Fruit fly (Drosophila melanogaster) whole organism, prepupa: ENCODE results near the gene CG42590.

ENCODE experiments used
- Blimp-1 ChIP-seq: fragments of 200-800 bp; sonication (Bioruptor generic); optimal IDR thresholded peaks from 3 replicates; lab custom pipeline; 2017; ENCODE audit warnings: missing biosample characterization, missing genetic modification characterization, mild to moderate bottlenecking, moderate library complexity, missing genetic modification reagents
- CG10631 ChIP-seq: fragments of 200-800 bp; sonication (Bioruptor generic); optimal IDR thresholded peaks from 2 replicates; lab custom pipeline; 2016; ENCODE audit warnings: missing biosample characterization, missing genetic modification characterization
- CG10669 ChIP-seq: fragments of 200-800 bp; sonication (Bioruptor generic); optimal IDR thresholded peaks from 3 replicates; lab custom pipeline; 2018; ENCODE audit warnings: missing biosample characterization, mild to moderate bottlenecking, missing genetic modification characterization, moderate library complexity
- CG11294 ChIP-seq: fragments of 200-800 bp; sonication (Bioruptor generic); IDR thresholded peaks from 2 replicates; pipeline ENCODE4 v1.3.6; 2022; ENCODE audit warnings: missing biosample characterization, missing genetic modification characterization
- CG11762 ChIP-seq: fragments of 200-800 bp; sonication (Bioruptor generic); optimal IDR thresholded peaks from 3 replicates; lab custom pipeline; 2016; ENCODE audit warnings: missing biosample characterization, missing genetic modification characterization; ENCODE audit not compliant: insufficient read depth
- CG11902 ChIP-seq: fragments of 200-800 bp; sonication (Bioruptor generic); optimal IDR thresholded peaks from 3 replicates; lab custom pipeline; 2016; ENCODE audit warnings: missing biosample characterization, missing genetic modification characterization
- CG15336 ChIP-seq: fragments of 200-800 bp; sonication (Bioruptor generic); IDR thresholded peaks from 2 replicates; pipeline ENCODE4 v1.3.6; 2022; ENCODE audit warnings: missing biosample characterization, missing genetic modification characterization
- CG1621 ChIP-seq: fragments of 200-800 bp; sonication (Bioruptor generic); optimal IDR thresholded peaks from 3 replicates; lab custom pipeline; 2018; ENCODE audit warnings: missing biosample characterization, mild to moderate bottlenecking, missing genetic modification characterization
- CG16779 ChIP-seq: fragments of 200-800 bp; sonication (Bioruptor generic); optimal IDR thresholded peaks from 3 replicates; lab custom pipeline; 2017; ENCODE audit warnings: missing biosample characterization, mild to moderate bottlenecking, missing genetic modification characterization
- CG32006 ChIP-seq: fragments of 200-800 bp; sonication (Bioruptor generic); optimal IDR thresholded peaks from 3 replicates; lab custom pipeline; 2017; ENCODE audit warnings: missing biosample characterization, mild to moderate bottlenecking, missing genetic modification characterization
- CG34406 ChIP-seq: fragments of 200-800 bp; sonication (Bioruptor generic); optimal IDR thresholded peaks from 3 replicates; lab custom pipeline; 2016; ENCODE audit warnings: missing biosample characterization, missing genetic modification characterization
- CG3919 ChIP-seq: fragments of 200-800 bp; sonication (Bioruptor generic); optimal IDR thresholded peaks from 3 replicates; lab custom pipeline; 2016; ENCODE audit warnings: missing biosample characterization, missing genetic modification characterization
- CG4318 ChIP-seq: fragments of 200-800 bp; sonication (Bioruptor generic); optimal IDR thresholded peaks from 3 replicates; lab custom pipeline; 2017; ENCODE audit warnings: missing biosample characterization, mild to moderate bottlenecking, missing genetic modification characterization
- CG6276 ChIP-seq: fragments of 200-800 bp; sonication (Bioruptor generic); optimal IDR thresholded peaks from 2 replicates; lab custom pipeline; 2017; ENCODE audit warnings: missing biosample characterization, mild to moderate bottlenecking, missing genetic modification characterization
- CG6792 ChIP-seq: fragments of 200-800 bp; sonication (Bioruptor generic); optimal IDR thresholded peaks from 3 replicates; lab custom pipeline; 2016; ENCODE audit warnings: missing biosample characterization, missing genetic modification characterization
- CG6854 ChIP-seq: fragments of 200-800 bp; sonication (Bioruptor generic); optimal IDR thresholded peaks from 2 replicates; lab custom pipeline; 2017; ENCODE audit warnings: missing biosample characterization, mild to moderate bottlenecking, missing genetic modification characterization
- CG7368 ChIP-seq: fragments of 200-800 bp; sonication (Bioruptor generic); optimal IDR thresholded peaks from 3 replicates; lab custom pipeline; 2016; ENCODE audit warnings: missing biosample characterization, missing genetic modification characterization
- CG8119 ChIP-seq: fragments of 200-800 bp; sonication (Bioruptor generic); IDR thresholded peaks from 3 replicates; pipeline ENCODE4 v1.3.6; 2022; ENCODE audit warnings: missing biosample characterization, missing genetic modification characterization
- CG9139 ChIP-seq: fragments of 200-800 bp; sonication (Bioruptor generic); optimal IDR thresholded peaks from 3 replicates; lab custom pipeline; 2017; ENCODE audit warnings: missing biosample characterization, mild to moderate bottlenecking, missing genetic modification characterization
- Eip75B ChIP-seq: fragments of 200-800 bp; sonication (Bioruptor generic); optimal IDR thresholded peaks from 3 replicates; lab custom pipeline; 2016; ENCODE audit warnings: missing biosample characterization, missing genetic modification characterization
- Eip78C ChIP-seq: fragments of 200-800 bp; sonication (Bioruptor generic); peaks from one replicate; lab custom pipeline; 2016; ENCODE audit warnings: missing biosample characterization, missing genetic modification characterization
- Eip93F ChIP-seq: fragments of 200-800 bp; sonication (Bioruptor generic); optimal IDR thresholded peaks from 2 replicates; lab custom pipeline; 2016; ENCODE audit warnings: missing biosample characterization, mild to moderate bottlenecking, missing genetic modification characterization
- Ets21C ChIP-seq: fragments of 200-800 bp; sonication (Bioruptor generic); optimal IDR thresholded peaks from 3 replicates; lab custom pipeline; 2016; ENCODE audit warnings: missing biosample characterization, missing genetic modification characterization
- Ets96B ChIP-seq: fragments of 200-800 bp; optimal IDR thresholded peaks from 2 replicates; lab custom pipeline; 2019; ENCODE audit warnings: missing biosample characterization, mild to moderate bottlenecking, missing genetic modification characterization, moderate library complexity
- Gug ChIP-seq: fragments of 200-800 bp; sonication (Bioruptor generic); IDR thresholded peaks from 2 replicates; pipeline ENCODE4 v1.3.6; 2022; ENCODE audit warnings: missing biosample characterization, missing genetic modification characterization
- Hr38 ChIP-seq: sonication (Bioruptor generic); optimal IDR thresholded peaks from 2 replicates; lab custom pipeline; 2016; ENCODE audit warnings: missing biosample characterization, missing genetic modification characterization
- Hr39 ChIP-seq: fragments of 200-800 bp; sonication (Bioruptor generic); optimal IDR thresholded peaks from 2 replicates; lab custom pipeline; 2016; ENCODE audit warnings: missing biosample characterization, missing genetic modification characterization
- Hr4 ChIP-seq: fragments of 200-800 bp; sonication (Bioruptor generic); optimal IDR thresholded peaks from 3 replicates; lab custom pipeline; 2016; ENCODE audit warnings: missing biosample characterization, missing genetic modification characterization
- Lpt ChIP-seq: fragments of 200-800 bp; sonication (Bioruptor generic); optimal IDR thresholded peaks from 3 replicates; lab custom pipeline; 2016; ENCODE audit warnings: missing biosample characterization, missing genetic modification characterization
- OdsH ChIP-seq: fragments of 200-800 bp; sonication (Bioruptor generic); optimal IDR thresholded peaks from 3 replicates; lab custom pipeline; 2016; ENCODE audit warnings: missing biosample characterization, missing genetic modification characterization
- Sox102F ChIP-seq: fragments of 200-800 bp; sonication (Bioruptor generic); optimal IDR thresholded peaks from 2 replicates; lab custom pipeline; 2016; ENCODE audit warnings: missing biosample characterization, mild to moderate bottlenecking, missing genetic modification characterization
- Sox14 ChIP-seq: fragments of 200-800 bp; sonication (Bioruptor generic); optimal IDR thresholded peaks from 3 replicates; lab custom pipeline; 2016; ENCODE audit warnings: missing biosample characterization, missing genetic modification characterization
- achi ChIP-seq: fragments of 200-800 bp; sonication (Bioruptor generic); optimal IDR thresholded peaks from 3 replicates; lab custom pipeline; 2016; ENCODE audit warnings: missing biosample characterization, missing genetic modification characterization
- cyc ChIP-seq: fragments of 200-800 bp; sonication (Bioruptor generic); optimal IDR thresholded peaks from 3 replicates; lab custom pipeline; 2016; ENCODE audit warnings: missing biosample characterization, missing genetic modification characterization
- dsx ChIP-seq: fragments of 200-800 bp; optimal IDR thresholded peaks from 3 replicates; lab custom pipeline; 2019; ENCODE audit warnings: missing biosample characterization, mild to moderate bottlenecking, missing genetic modification characterization, moderate library complexity; ENCODE audit not compliant: poor library complexity, severe bottlenecking
- eg ChIP-seq: fragments of 200-800 bp; sonication (Bioruptor generic); IDR thresholded peaks from 3 replicates; pipeline ENCODE4 v1.3.6; 2022; ENCODE audit warnings: missing biosample characterization, missing genetic modification characterization
- esn ChIP-seq: fragments of 200-800 bp; sonication (Bioruptor generic); optimal IDR thresholded peaks from 2 replicates; lab custom pipeline; 2016; ENCODE audit warnings: missing biosample characterization, mild to moderate bottlenecking, missing genetic modification characterization, moderate library complexity
- fd85E ChIP-seq: fragments of 200-800 bp; sonication (Bioruptor generic); optimal IDR thresholded peaks from 3 replicates; lab custom pipeline; 2016; ENCODE audit warnings: missing biosample characterization, missing genetic modification characterization
- pdm3 ChIP-seq: fragments of 200-800 bp; sonication (Bioruptor generic); optimal IDR thresholded peaks from 3 replicates; lab custom pipeline; 2016; ENCODE audit warnings: missing biosample characterization, missing genetic modification characterization
- salr ChIP-seq, 2 experiments: fragments of 200-800 bp; sonication (Bioruptor generic); optimal IDR thresholded peaks; 3 replicates each; lab custom pipeline; 2016 to 2018; ENCODE audit warnings: missing biosample characterization in 2 of 2, missing genetic modification characterization in 2 of 2, mild to moderate bottlenecking in 1 of 2
- spab ChIP-seq: fragments of 200-800 bp; sonication (Bioruptor generic); optimal IDR thresholded peaks from 2 replicates; lab custom pipeline; 2017; ENCODE audit warnings: missing biosample characterization, mild to moderate bottlenecking, missing genetic modification characterization, missing genetic modification reagents
- ss ChIP-seq, 2 experiments: fragments of 200-800 bp; sonication (Bioruptor generic); optimal IDR thresholded peaks; 2 replicates in 1 of 2; 3 replicates in 1 of 2; lab custom pipeline; 2017 to 2018; ENCODE audit warnings: mild to moderate bottlenecking in 2 of 2, missing biosample characterization in 2 of 2, missing genetic modification characterization in 2 of 2, moderate library complexity in 1 of 2
- svp ChIP-seq: fragments of 200-800 bp; sonication (Bioruptor generic); peaks from one replicate; lab custom pipeline; 2016; ENCODE audit warnings: missing biosample characterization, missing genetic modification characterization
- topi ChIP-seq: fragments of 200-800 bp; sonication (Bioruptor generic); optimal IDR thresholded peaks from 3 replicates; lab custom pipeline; 2016; ENCODE audit warnings: missing biosample characterization, missing genetic modification characterization

The CG42590 gene

DNA sequence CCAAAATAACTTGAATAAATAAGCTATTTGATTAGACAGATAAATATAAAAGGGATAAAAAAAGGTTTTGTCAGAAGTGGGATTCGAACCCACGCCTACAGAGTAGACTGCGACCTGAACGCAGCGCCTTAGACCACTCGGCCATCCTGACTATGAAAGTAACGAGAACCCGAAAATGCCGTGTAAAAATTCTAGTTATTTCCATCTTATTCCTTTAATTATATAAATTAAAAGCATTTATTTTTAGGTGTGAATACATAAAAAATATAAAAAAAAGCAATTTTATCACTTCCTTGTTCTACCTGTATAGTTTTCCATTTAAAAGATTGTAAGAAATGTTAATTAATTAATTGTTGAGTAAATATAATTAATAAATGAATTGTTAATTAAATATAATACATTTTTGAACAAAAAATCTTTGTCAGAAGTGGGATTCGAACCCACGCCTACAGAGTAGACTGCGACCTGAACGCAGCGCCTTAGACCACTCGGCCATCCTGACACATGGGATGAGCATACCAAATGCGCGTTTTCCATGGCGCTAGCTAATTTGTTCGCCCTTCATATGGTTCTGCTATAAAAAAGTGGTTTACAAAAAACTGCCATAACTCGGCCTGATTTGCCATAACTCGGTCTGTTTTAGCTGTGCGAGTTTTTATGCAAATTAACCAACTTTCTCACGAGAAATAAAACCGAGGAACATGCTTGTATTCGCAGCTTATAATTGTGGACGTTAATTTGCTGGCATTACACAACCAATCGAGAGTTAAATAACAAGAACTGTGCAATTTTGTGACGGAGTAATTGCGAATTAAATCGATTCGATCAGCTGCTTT lies 3.3 kb downstream of the CG42590 start (continued):
- TF ChIP-seq CG4318 (no peak), CG3919 (GFP tag; lab: Kevin White, UChicago) (no peak), topi (GFP tag; lab: Kevin White, UChicago) (no peak), Blimp-1 (peak; percentile 35), CG15336 (GFP tag; lab: Robert Waterston, UW) (peak; percentile 33; the same call in 1 of the 2 replicates), dsx (GFP tag; lab: Kevin White, UChicago) (peak; percentile 26), CG8119 (no peak; the same call in 2 of the 3 replicates), Hr39 (no peak), Sox14 (no peak), Ets96B (tag; lab: Kevin White, UChicago) (peak; percentile 0), spab (GFP tag; lab: Kevin White, UChicago) (no peak), CG6854 (GFP tag; lab: Kevin White, UChicago) (peak; percentile 12), CG10631 (GFP tag; lab: Kevin White, UChicago) (no peak), CG7368 (GFP tag; lab: Kevin White, UChicago) (no peak), CG11762 (no peak), Eip75B (GFP tag; lab: Kevin White, UChicago) (no peak), CG34406 (GFP tag; lab: Kevin White, UChicago) (no peak), Lpt (GFP tag; lab: Kevin White, UChicago) (no peak), Ets21C (GFP tag; lab: Kevin White, UChicago) (no peak), OdsH (GFP tag; lab: Kevin White, UChicago) (no peak), CG32006 (GFP tag; lab: Kevin White, UChicago) (no peak), pdm3 (no peak), achi (GFP tag; lab: Kevin White, UChicago) (no peak), ss (GFP tag; optimal IDR thresholded peaks at IDR 0.05; lab: Kevin White, UChicago) (no peak), CG1621 (tag; lab: Kevin White, UChicago) (no peak), salr (GFP tag; optimal IDR thresholded peaks at IDR 0.05; lab: Kevin White, UChicago) (no peak), svp (GFP tag; lab: Kevin White, UChicago) (no peak), CG11294 (GFP tag; lab: Robert Waterston, UW) (no peak), esn (GFP tag; lab: Kevin White, UChicago) (no peak), CG6276 (GFP tag; lab: Kevin White, UChicago) (peak; percentile 27), CG6792 (no peak), Sox102F (GFP tag; lab: Kevin White, UChicago) (no peak), fd85E (GFP tag; lab: Kevin White, UChicago) (no peak)

- TF ChIP-seq Lpt (GFP tag; lab: Kevin White, UChicago) (peak; percentile 24), CG11762 (peak; percentile 34), achi (GFP tag; lab: Kevin White, UChicago) (peak; percentile 61), Hr4 (GFP tag; lab: Kevin White, UChicago) (peak; percentile 61), topi (GFP tag; lab: Kevin White, UChicago) (peak; percentile 38), CG16779 (peak; percentile 58), Blimp-1 (peak; percentile 41), CG11902 (no peak), Ets96B (tag; lab: Kevin White, UChicago) (peak; percentile 40), CG4318 (no peak), OdsH (GFP tag; lab: Kevin White, UChicago) (peak; percentile 38), Hr38 (GFP tag; lab: Kevin White, UChicago) (no peak), CG9139 (peak; percentile 14), cyc (GFP tag; lab: Kevin White, UChicago) (peak; percentile 9), Sox102F (GFP tag; lab: Kevin White, UChicago) (peak; percentile 68), CG32006 (GFP tag; lab: Kevin White, UChicago) (peak; percentile 68), Eip93F (GFP tag; lab: Kevin White, UChicago) (peak; percentile 48), fd85E (GFP tag; lab: Kevin White, UChicago) (peak; percentile 7), CG10669 (GFP tag; lab: Kevin White, UChicago) (peak; percentile 9), CG6792 (peak; percentile 57), Gug (GFP tag; lab: Robert Waterston, UW) (no peak), pdm3 (peak; percentile 63), Eip78C (GFP tag; lab: Kevin White, UChicago) (peak; percentile 24), esn (GFP tag; lab: Kevin White, UChicago) (peak; percentile 75), CG15336 (GFP tag; lab: Robert Waterston, UW) (no peak), eg (GFP tag; lab: Robert Waterston, UW) (no peak; the same call in 2 of the 3 replicates), CG34406 (GFP tag; lab: Kevin White, UChicago) (peak; percentile 59)
Measured at dm6 chr3L:8063214-8064156, 5.6 kb downstream of the CG42590 start, which contains the start of gene Sarm. Gene Sarm, plus strand, starts transcription at chr3L:8063874.
